Fruit fly (Drosophila melanogaster): ENCODE results near the gene CG11815.

CG11815 gene

dm6 chr3L:1976760-1977159 is 5.8 kb upstream of the CG11815 start (continued):
- TF ChIP-seq CG18011 (GFP tag; optimal IDR thresholded peaks at IDR 0.05): no peak
- TF ChIP-seq gfzf (GFP tag; optimal IDR thresholded peaks at IDR 0.05): no peak
- 0 out of 3 replicates have a peak, but pooled peaks have one; percentile 13 for TF ChIP-seq Optix (GFP tag; IDR thresholded peaks at IDR 0.05)
- TF ChIP-seq dmrt99B (tag; optimal IDR thresholded peaks at IDR 0.05): peak; percentile 40
- TF ChIP-seq CG13296 (GFP tag; optimal IDR thresholded peaks at IDR 0.05): peak; percentile 6
- TF ChIP-seq CG10366 (GFP tag; IDR thresholded peaks at IDR 0.05): 0 out of 2 replicates have a peak, but pooled peaks have one; percentile 13
- TF ChIP-seq CG9727 (GFP tag; optimal IDR thresholded peaks at IDR 0.05): peak; percentile 31
- no peak for TF ChIP-seq CG10979 (tag; optimal IDR thresholded peaks at IDR 0.05)
- peak; percentile 41 for TF ChIP-seq CG11504 (tag; optimal IDR thresholded peaks at IDR 0.05)
- TF ChIP-seq Blimp-1 (GFP tag; optimal IDR thresholded peaks at IDR 0.05): no peak
- no peak for TF ChIP-seq ab (GFP tag; optimal IDR thresholded peaks at IDR 0.05)
- peak in 1 of 2 experiments; percentile 9 for TF ChIP-seq Hr51 (GFP tag; optimal IDR thresholded peaks at IDR 0.05)
- TF ChIP-seq CG4360 (GFP tag; IDR thresholded peaks at IDR 0.05): no peak
- no peak for TF ChIP-seq gro (GFP tag; optimal IDR thresholded peaks at IDR 0.05)
- TF ChIP-seq NfI (GFP tag; optimal IDR thresholded peaks at IDR 0.05): no peak
- no peak for TF ChIP-seq GATAe (GFP tag; conservative IDR thresholded peaks at IDR 0.05)
- TF ChIP-seq CG18476 (GFP tag; optimal IDR thresholded peaks at IDR 0.05): no peak
- no peak for TF ChIP-seq D19A (tag; optimal IDR thresholded peaks at IDR 0.05)
- no peak for TF ChIP-seq Awh (GFP tag; IDR thresholded peaks at IDR 0.05)
- TF ChIP-seq CoRest (tag; optimal IDR thresholded peaks at IDR 0.05): no peak
- no peak for TF ChIP-seq wor (GFP tag; IDR thresholded peaks at IDR 0.05)
- peak; percentile 35; the same call in 1 of the 3 replicates for TF ChIP-seq tgo (GFP tag; IDR thresholded peaks at IDR 0.05)
- peak; percentile 45 for TF ChIP-seq Meics (GFP tag; optimal IDR thresholded peaks at IDR 0.05)
- no peak for TF ChIP-seq fu2 (GFP tag; optimal IDR thresholded peaks at IDR 0.05)
- TF ChIP-seq lmd (GFP tag; IDR thresholded peaks at IDR 0.05): peak; percentile 56
- TF ChIP-seq CG4404 (GFP tag; IDR thresholded peaks at IDR 0.05): no peak
- peak; percentile 91 for TF ChIP-seq Ets65A (GFP tag)
- no peak for TF ChIP-seq CG9609 (GFP tag; optimal IDR thresholded peaks at IDR 0.05)
- TF ChIP-seq Ptx1 (GFP tag; IDR thresholded peaks at IDR 0.05): peak; percentile 52
- peak; percentile 2 for TF ChIP-seq scrt (GFP tag; optimal IDR thresholded peaks at IDR 0.05)
- peak; percentile 33 for TF ChIP-seq CG7839 (tag; optimal IDR thresholded peaks at IDR 0.05)
- TF ChIP-seq Dp (GFP tag; optimal IDR thresholded peaks at IDR 0.05): no peak
- no peak for TF ChIP-seq CG14965 (GFP tag; optimal IDR thresholded peaks at IDR 0.05; ENCODE audit: borderline replicate concordance)
- peak; percentile 12 for TF ChIP-seq org-1 (GFP tag; optimal IDR thresholded peaks at IDR 0.05)
- TF ChIP-seq CG6689 (GFP tag; IDR thresholded peaks at IDR 0.05): peak; percentile 37
- peak; percentile 47; the same call in 1 of the 2 replicates for TF ChIP-seq sob (GFP tag; IDR thresholded peaks at IDR 0.05)
- no peak for TF ChIP-seq BtbVII (GFP tag; optimal IDR thresholded peaks at IDR 0.05)
- TF ChIP-seq row (GFP tag; IDR thresholded peaks at IDR 0.05): peak; percentile 50; the same call in 2 of the 3 replicates
- TF ChIP-seq CG1233 (GFP tag; optimal IDR thresholded peaks at IDR 0.05): peak; percentile 23
- TF ChIP-seq CG1792 (GFP tag; optimal IDR thresholded peaks at IDR 0.05): no peak
- TF ChIP-seq CG32532 (GFP tag; IDR thresholded peaks at IDR 0.05): peak; percentile 30; the same call in 1 of the 2 replicates
- 0 out of 4 replicates have a peak, but pooled peaks have one; percentile 4 for TF ChIP-seq Gug (GFP tag; IDR thresholded peaks at IDR 0.05)
- no peak for TF ChIP-seq Kr (GFP tag; optimal IDR thresholded peaks at IDR 0.05)
- peak; percentile 46; the same call in 1 of the 2 replicates for TF ChIP-seq Rfx (GFP tag; IDR thresholded peaks at IDR 0.05)
- TF ChIP-seq lab (GFP tag; optimal IDR thresholded peaks at IDR 0.05): peak; percentile 36
- TF ChIP-seq CG4424 (GFP tag; optimal IDR thresholded peaks at IDR 0.05): no peak
- no peak for TF ChIP-seq HLHmδ (GFP tag; optimal IDR thresholded peaks at IDR 0.05)
- peak; percentile 64 for TF ChIP-seq Hmr (GFP tag; optimal IDR thresholded peaks at IDR 0.05)
- TF ChIP-seq Fer1 (GFP tag; optimal IDR thresholded peaks at IDR 0.05): peak; percentile 21
- no peak for TF ChIP-seq z (GFP tag; IDR thresholded peaks at IDR 0.05)
- TF ChIP-seq CG18599 (GFP tag; optimal IDR thresholded peaks at IDR 0.05): peak; percentile 67
